Fruit fly (Drosophila melanogaster) whole organism, embryonic: Measurements from ENCODE around the gene CG42716.

ENCODE experiments used
- B-H2 ChIP-seq: fragments of 200-800 bp; sonication (Bioruptor generic); optimal IDR thresholded peaks from 2 replicates; lab custom pipeline; 2018; ENCODE audit warnings: missing biosample characterization, mild to moderate bottlenecking, missing genetic modification characterization
- CG13775 ChIP-seq: fragments of 200-800 bp; sonication (Bioruptor generic); optimal IDR thresholded peaks from 3 replicates; lab custom pipeline; 2017; ENCODE audit warnings: missing biosample characterization, mild to moderate bottlenecking, missing genetic modification characterization
- CG15073 ChIP-seq: fragments of 200-800 bp; sonication (Bioruptor generic); optimal IDR thresholded peaks from 2 replicates; lab custom pipeline; 2016; ENCODE audit warnings: missing biosample characterization, missing genetic modification characterization
- CG15696 ChIP-seq: fragments of 200-800 bp; sonication (Bioruptor generic); optimal IDR thresholded peaks from 2 replicates; lab custom pipeline; 2019; ENCODE audit warnings: missing biosample characterization, mild to moderate bottlenecking, missing genetic modification characterization, moderate library complexity
- CG4282 ChIP-seq: fragments of 200-800 bp; sonication (Bioruptor generic); optimal IDR thresholded peaks from 2 replicates; lab custom pipeline; 2016; ENCODE audit warnings: missing biosample characterization, missing genetic modification characterization
- CG5180 ChIP-seq: fragments of 200-800 bp; sonication (Bioruptor generic); optimal IDR thresholded peaks from 3 replicates; lab custom pipeline; 2017; ENCODE audit warnings: missing biosample characterization, missing genetic modification characterization, mild to moderate bottlenecking, moderate library complexity, missing genetic modification reagents
- CrebB ChIP-seq: fragments of 200-800 bp; sonication (Bioruptor generic); optimal IDR thresholded peaks from 3 replicates; lab custom pipeline; 2018; ENCODE audit warnings: missing biosample characterization, mild to moderate bottlenecking, missing genetic modification characterization
- Mes4 ChIP-seq: fragments of 200-800 bp; sonication (Bioruptor generic); optimal IDR thresholded peaks from 2 replicates; lab custom pipeline; 2016; ENCODE audit warnings: missing biosample characterization, missing genetic modification characterization
- Side ChIP-seq: fragments of 200-800 bp; sonication (Bioruptor generic); optimal IDR thresholded peaks from 2 replicates; lab custom pipeline; 2016; ENCODE audit warnings: missing biosample characterization, missing genetic modification characterization
- bcd ChIP-seq: fragments of 200-800 bp; sonication (Bioruptor generic); optimal IDR thresholded peaks from 2 replicates; lab custom pipeline; 2017; ENCODE audit warnings: missing biosample characterization, mild to moderate bottlenecking, missing genetic modification characterization
- fu2 ChIP-seq: fragments of 200-800 bp; sonication (Bioruptor generic); optimal IDR thresholded peaks from 2 replicates; lab custom pipeline; 2016; ENCODE audit warnings: missing biosample characterization, missing genetic modification characterization

dm6 chr3L:16021064-16021683, 12.4 kb upstream of the CG42716 start:
- TF ChIP-seq Mes4 (GFP tag; lab: Kevin White, UChicago) = peak; percentile 11
- peak; percentile 41 for TF ChIP-seq CG15073 (GFP tag; lab: Kevin White, UChicago)
- peak; percentile 23 for TF ChIP-seq bcd (GFP tag; lab: Kevin White, UChicago)
- TF ChIP-seq CG13775 (GFP tag; lab: Kevin White, UChicago) = peak; percentile 51
- TF ChIP-seq CrebB (tag; lab: Kevin White, UChicago) = no peak
- peak; percentile 90 for TF ChIP-seq CG15696
- no peak for TF ChIP-seq CG5180 (GFP tag; lab: Kevin White, UChicago)
- TF ChIP-seq Side = peak; percentile 46
- TF ChIP-seq fu2 (GFP tag; lab: Kevin White, UChicago) = no peak
- no peak for TF ChIP-seq B-H2
- TF ChIP-seq CG4282 (GFP tag; lab: Kevin White, UChicago) = no peak
